Fruit fly (Drosophila melanogaster) whole organism, wandering third instar larva: ENCODE data around the gene VhaM9.7-a.

Source experiments
- Abd-B ChIP-seq: fragments of >200 bp; optimal IDR thresholded peaks from 2 replicates; lab custom pipeline; 2017; ENCODE audit warnings: missing biosample characterization, missing genetic modification characterization
- CG32264 ChIP-seq: fragments of 200-800 bp; sonication (Bioruptor generic); optimal IDR thresholded peaks from 2 replicates; lab custom pipeline; 2016; ENCODE audit warnings: missing biosample characterization, missing genetic modification characterization
- CrebA ChIP-seq: fragments of 200-800 bp; sonication (Bioruptor generic); optimal IDR thresholded peaks from 2 replicates; lab custom pipeline; 2016; ENCODE audit warnings: missing biosample characterization, mild to moderate bottlenecking, missing genetic modification characterization, borderline replicate concordance
- Dif ChIP-seq: fragments of 200-275, 200-300 bp; sonication (Bioruptor generic); optimal IDR thresholded peaks from 2 replicates; lab custom pipeline; 2018; ENCODE audit warnings: missing biosample characterization, missing genetic modification characterization; ENCODE audit not compliant: partially characterized antibody
- HLH106 ChIP-seq: fragments of 200-800 bp; optimal IDR thresholded peaks from 3 replicates; lab custom pipeline; 2019; ENCODE audit warnings: missing biosample characterization, mild to moderate bottlenecking, missing genetic modification characterization, moderate library complexity
- Hnf4 ChIP-seq: fragments of 200-800 bp; sonication (Bioruptor generic); optimal IDR thresholded peaks from 2 replicates; lab custom pipeline; 2016; ENCODE audit warnings: missing biosample characterization, mild to moderate bottlenecking, missing genetic modification characterization
- Hr78 ChIP-seq: fragments of >200 bp; optimal IDR thresholded peaks from 2 replicates; lab custom pipeline; 2017; ENCODE audit warnings: missing biosample characterization, missing genetic modification characterization
- Hr83 ChIP-seq: fragments of 200-300 bp; sonication (Bioruptor generic); optimal IDR thresholded peaks from 2 replicates; lab custom pipeline; 2016; ENCODE audit warnings: missing biosample characterization, mild to moderate bottlenecking, missing genetic modification characterization, moderate library complexity; ENCODE audit not compliant: poor library complexity, severe bottlenecking
- Jra ChIP-seq: sonication (Bioruptor generic); optimal IDR thresholded peaks from 2 replicates; lab custom pipeline; 2016; ENCODE audit warnings: missing biosample characterization, missing genetic modification characterization
- Mio ChIP-seq: sonication (Bioruptor generic); optimal IDR thresholded peaks from 2 replicates; lab custom pipeline; 2016; ENCODE audit warnings: missing biosample characterization, missing genetic modification characterization
- Myc ChIP-seq: fragments of >200 bp; optimal IDR thresholded peaks from 2 replicates; lab custom pipeline; 2017
- OdsH ChIP-seq: fragments of 200-800 bp; sonication (Bioruptor generic); optimal IDR thresholded peaks from 2 replicates; lab custom pipeline; 2016; ENCODE audit warnings: missing biosample characterization, mild to moderate bottlenecking, missing genetic modification characterization
- Rel ChIP-seq, 2 experiments: fragments of 200-800 bp; sonication (Bioruptor generic) in 1 of 2; optimal IDR thresholded peaks; 2 replicates in 1 of 2; 3 replicates in 1 of 2; lab custom pipeline; 2016 to 2019; ENCODE audit warnings: mild to moderate bottlenecking in 2 of 2, missing biosample characterization in 2 of 2, missing genetic modification characterization in 2 of 2, moderate library complexity in 1 of 2
- dl ChIP-seq, 2 experiments: fragments of 175-275, 200-275 bp in 1 of 2; fragments of 200-275 bp in 1 of 2; sonication (Bioruptor generic); optimal IDR thresholded peaks; lab custom pipeline; 2018; ENCODE audit warnings: mild to moderate bottlenecking in 2 of 2, missing biosample characterization in 2 of 2, missing genetic modification characterization in 2 of 2, moderate library complexity in 2 of 2; ENCODE audit not compliant: partially characterized antibody in 2 of 2, insufficient read depth in 1 of 2
- ey ChIP-seq: fragments of 200-800 bp; sonication (Bioruptor generic); optimal IDR thresholded peaks from 2 replicates; lab custom pipeline; 2016; ENCODE audit warnings: missing biosample characterization, missing genetic modification characterization
- foxo ChIP-seq, 2 experiments: fragments of 200-800 bp; sonication (Bioruptor generic); optimal IDR thresholded peaks; 2 replicates in 1 of 2; 3 replicates in 1 of 2; lab custom pipeline; 2016 to 2017; ENCODE audit warnings: missing biosample characterization in 2 of 2, missing genetic modification characterization in 2 of 2
- fru ChIP-seq: fragments of 200-800 bp; sonication (Bioruptor generic); optimal IDR thresholded peaks from 3 replicates; lab custom pipeline; 2016; ENCODE audit warnings: missing biosample characterization, mild to moderate bottlenecking, missing genetic modification characterization
- h ChIP-seq: fragments of 200-800 bp; sonication (Bioruptor generic); optimal IDR thresholded peaks from 3 replicates; lab custom pipeline; 2016; ENCODE audit warnings: missing biosample characterization, mild to moderate bottlenecking, missing genetic modification characterization
- jim ChIP-seq: fragments of 175-275, 200-325 bp; sonication (Bioruptor generic); optimal IDR thresholded peaks from 2 replicates; lab custom pipeline; 2016; ENCODE audit warnings: missing biosample characterization, mild to moderate bottlenecking, missing genetic modification characterization
- lola ChIP-seq: fragments of >200 bp; optimal IDR thresholded peaks from 2 replicates; lab custom pipeline; 2017; ENCODE audit warnings: missing biosample characterization, missing genetic modification characterization
- psq ChIP-seq: fragments of 200-800 bp; sonication (Bioruptor generic); optimal IDR thresholded peaks from 3 replicates; lab custom pipeline; 2017; ENCODE audit warnings: missing biosample characterization, mild to moderate bottlenecking, missing genetic modification characterization, moderate library complexity
- sage ChIP-seq: fragments of 200-800 bp; sonication (Bioruptor generic); optimal IDR thresholded peaks from 2 replicates; lab custom pipeline; 2016; ENCODE audit warnings: missing biosample characterization, mild to moderate bottlenecking, missing genetic modification characterization
- sv ChIP-seq: fragments of 200-800 bp; sonication (Bioruptor generic); optimal IDR thresholded peaks from 3 replicates; lab custom pipeline; 2016; ENCODE audit warnings: missing biosample characterization, missing genetic modification characterization
- usp ChIP-seq: fragments of >200 bp; optimal IDR thresholded peaks from 2 replicates; lab custom pipeline; 2017; ENCODE audit warnings: missing biosample characterization, missing genetic modification characterization

VhaM9.7-a gene

dm6 chr3L:4269920-4270319, 7.4 kb downstream of the VhaM9.7-a start (continued):
- no peak for TF ChIP-seq lola (GFP tag; lab: Kevin White, UChicago)
- no peak for TF ChIP-seq Hr78 (GFP tag; lab: Kevin White, UChicago)
- no peak for TF ChIP-seq Abd-B (GFP tag; lab: Kevin White, UChicago)
- no peak for TF ChIP-seq jim
- peak; percentile 47 for TF ChIP-seq sage (GFP tag; lab: Kevin White, UChicago)

- TF ChIP-seq psq (GFP tag; lab: Kevin White, UChicago) (no peak), Rel (GFP tag; optimal IDR thresholded peaks at IDR 0.05; lab: Kevin White, UChicago) (no peak), Rel (tag; optimal IDR thresholded peaks at IDR 0.05; lab: Kevin White, UChicago) (peak; percentile 1), sv (GFP tag; lab: Kevin White, UChicago) (no peak)
Measured at dm6 chr3L:4270949-4271827, 8.7 kb downstream of the VhaM9.7-a start.

dm6 chr3L:4272167-4272773, 9.8 kb downstream of the VhaM9.7-a start:
- TF ChIP-seq psq (GFP tag; lab: Kevin White, UChicago) (peak; percentile 10), usp (GFP tag; lab: Kevin White, UChicago) (no peak), Jra (GFP tag; lab: Kevin White, UChicago) (no peak), CG32264 (GFP tag; lab: Kevin White, UChicago) (no peak), foxo (GFP tag; optimal IDR thresholded peaks at IDR 0.05; lab: Kevin White, UChicago) (no peak)

- TF ChIP-seq Dif (no peak), Hnf4 (GFP tag; lab: Kevin White, UChicago) (no peak), lola (GFP tag; lab: Kevin White, UChicago) (no peak), jim (no peak), ey (GFP tag; lab: Kevin White, UChicago) (no peak), dl (GFP tag; optimal IDR thresholded peaks at IDR 0.05; lab: Kevin White, UChicago; ENCODE audit: insufficient read depth in 1 of 2, partially characterized antibody in 2 of 2) (no peak), OdsH (GFP tag; lab: Kevin White, UChicago) (no peak), psq (GFP tag; lab: Kevin White, UChicago) (no peak), Mio (GFP tag; lab: Kevin White, UChicago) (no peak), h (GFP tag; lab: Kevin White, UChicago) (no peak), HLH106 (tag; lab: Kevin White, UChicago) (no peak), Jra (GFP tag; lab: Kevin White, UChicago) (no peak), fru (GFP tag; lab: Kevin White, UChicago) (no peak), CrebA (GFP tag; lab: Kevin White, UChicago) (no peak)
Measured at dm6 chr3L:4277796-4278195, 15.3 kb downstream of the VhaM9.7-a start, which contains the start of gene Ctl1. Gene Ctl1, plus strand, starts transcription at chr3L:4277962.

- TF ChIP-seq sv (GFP tag; lab: Kevin White, UChicago): peak; percentile 9
- TF ChIP-seq ey (GFP tag; lab: Kevin White, UChicago): peak; percentile 41
- TF ChIP-seq Jra (GFP tag; lab: Kevin White, UChicago): no peak
- TF ChIP-seq Myc (lab: Kevin White, UChicago): peak; percentile 57
- TF ChIP-seq CG32264 (GFP tag; lab: Kevin White, UChicago): no peak
- TF ChIP-seq lola (GFP tag; lab: Kevin White, UChicago): no peak
- peak; percentile 70 for TF ChIP-seq Hr83 (GFP tag; lab: Kevin White, UChicago)
- no peak for TF ChIP-seq Mio (GFP tag; lab: Kevin White, UChicago)
- peak; percentile 32 for TF ChIP-seq OdsH (GFP tag; lab: Kevin White, UChicago)
- TF ChIP-seq psq (GFP tag; lab: Kevin White, UChicago): peak; percentile 22
Measured at dm6 chr3L:4282627-4283026, 20.1 kb downstream of the VhaM9.7-a start, which contains the start of gene CG11583. Gene CG11583, minus strand, starts transcription at chr3L:4282817.
